Fruit fly (Drosophila melanogaster) Kc167 (cell line): Measurements from ENCODE around the gene Sdhaf3.

Experiments used
- Myc ChIP-seq: fragments of >200 bp; optimal IDR thresholded peaks from 2 replicates; lab custom pipeline; 2017; ENCODE audit warnings: missing external identifiers
- Sin3A ChIP-seq: fragments of >200 bp; optimal IDR thresholded peaks from 2 replicates; lab custom pipeline; 2018; ENCODE audit warnings: missing external identifiers
- h ChIP-seq: fragments of >200 bp; optimal IDR thresholded peaks from 3 replicates; lab custom pipeline; 2018; ENCODE audit warnings: missing external identifiers
- insv ChIP-seq: fragments of >200 bp; optimal IDR thresholded peaks from 3 replicates; lab custom pipeline; 2018; ENCODE audit warnings: missing external identifiers
- psq ChIP-seq: fragments of >200 bp; optimal IDR thresholded peaks from 2 replicates; lab custom pipeline; 2017; ENCODE audit warnings: missing external identifiers
- ttk ChIP-seq: sonication (Bioruptor generic); optimal IDR thresholded peaks from 2 replicates; lab custom pipeline; 2017; ENCODE audit warnings: missing external identifiers

The Sdhaf3 gene

DNA sequence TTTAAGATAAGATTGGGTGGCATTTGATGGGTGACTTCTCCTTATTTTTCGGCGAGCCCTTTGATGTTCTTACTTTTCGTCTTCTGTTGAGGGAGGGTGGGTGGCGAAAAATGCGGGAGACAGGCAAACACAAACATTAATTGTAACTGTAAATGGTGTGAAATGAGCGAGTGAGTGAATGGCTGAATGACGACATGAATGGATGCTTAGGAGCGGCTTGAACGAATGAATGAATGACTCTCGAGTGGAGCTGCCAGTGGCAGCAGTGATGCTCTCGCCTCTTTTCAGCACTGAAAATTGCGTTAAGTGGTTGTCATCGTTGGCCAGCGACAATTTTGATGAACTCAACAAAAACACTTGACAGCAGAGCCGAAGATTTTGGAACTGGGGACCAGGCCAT lies 22.3 kb upstream of the Sdhaf3 start:
- TF ChIP-seq ttk (lab: Kevin White, UChicago) (no peak), insv (no peak), Myc (lab: Kevin White, UChicago) (no peak), h (lab: Kevin White, UChicago) (no peak), Sin3A (lab: Kevin White, UChicago) (no peak), psq (lab: Kevin White, UChicago) (no peak)

- no peak for TF ChIP-seq h (lab: Kevin White, UChicago)
- no peak for TF ChIP-seq insv
- no peak for TF ChIP-seq psq (lab: Kevin White, UChicago)
- TF ChIP-seq ttk (lab: Kevin White, UChicago) = no peak
- TF ChIP-seq Myc (lab: Kevin White, UChicago) = no peak
- no peak for TF ChIP-seq Sin3A (lab: Kevin White, UChicago)
Measured at dm6 chr3R:16502595-16503305, 20.5 kb upstream of the Sdhaf3 start, which contains the start of gene CG42342. Gene CG42342, plus strand, starts transcription at chr3R:16502770.

DNA sequence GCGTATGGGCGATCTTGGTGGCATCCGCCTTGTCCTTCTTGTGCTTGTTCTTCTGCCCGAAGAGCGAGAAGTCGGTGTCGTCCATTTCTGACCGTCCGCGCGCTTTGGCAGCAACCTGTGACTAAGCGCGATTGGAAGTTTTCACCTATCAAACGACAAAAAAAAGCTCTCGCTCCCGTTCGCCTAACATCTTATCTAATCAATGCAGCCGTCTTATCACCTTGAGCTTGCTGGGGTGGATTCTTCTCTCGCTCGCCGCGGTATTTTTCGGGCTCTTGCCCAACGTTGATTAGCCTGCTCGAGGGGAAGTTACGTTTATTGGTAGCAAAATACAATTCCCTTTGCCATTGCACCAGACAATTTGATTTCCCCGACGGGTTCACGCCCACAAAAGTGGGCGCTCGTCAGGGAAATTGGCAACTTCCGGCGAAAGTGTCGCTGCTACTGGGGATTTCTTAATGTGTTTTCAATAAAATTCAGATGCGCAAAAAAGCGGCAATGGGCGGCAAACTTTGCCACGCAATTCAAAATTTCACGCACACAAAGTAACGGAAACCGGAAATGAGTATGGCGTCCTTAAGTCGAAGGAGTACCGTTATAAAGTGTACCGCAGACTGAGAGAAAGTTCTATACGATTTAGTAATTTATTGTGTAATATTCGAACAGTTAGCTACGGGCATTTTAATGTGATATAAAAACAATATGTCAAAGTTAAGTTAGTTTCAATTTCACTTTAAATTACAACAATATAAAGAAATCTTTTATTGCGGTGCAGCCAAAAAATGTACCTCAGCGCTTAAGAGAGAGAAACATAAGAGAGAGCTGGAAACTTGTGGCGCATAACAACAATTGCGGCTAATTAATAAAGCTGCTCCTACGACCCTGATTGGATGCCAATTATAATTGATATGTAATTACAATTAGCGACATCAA lies 18.9 kb upstream of the Sdhaf3 start, which contains the start of gene Decay:
Gene Decay (minus strand): TSS at position 132 of the 933 bp plus-strand sequence.
- no peak for TF ChIP-seq ttk (lab: Kevin White, UChicago)
- TF ChIP-seq insv = no peak
- TF ChIP-seq psq (lab: Kevin White, UChicago) = no peak
- TF ChIP-seq h (lab: Kevin White, UChicago) = no peak
- no peak for TF ChIP-seq Myc (lab: Kevin White, UChicago)
- no peak for TF ChIP-seq Sin3A (lab: Kevin White, UChicago)

- TF ChIP-seq h (lab: Kevin White, UChicago) = no peak
- no peak for TF ChIP-seq Myc (lab: Kevin White, UChicago)
- TF ChIP-seq insv = no peak
- TF ChIP-seq psq (lab: Kevin White, UChicago) = no peak
- no peak for TF ChIP-seq Sin3A (lab: Kevin White, UChicago)
- no peak for TF ChIP-seq ttk (lab: Kevin White, UChicago)
Measured at dm6 chr3R:16498859-16499258, 16.6 kb upstream of the Sdhaf3 start, which contains the start of gene Gr89a. Gene Gr89a, minus strand, starts transcription at chr3R:16498959.

- TF ChIP-seq insv (no peak), psq (lab: Kevin White, UChicago) (no peak), Myc (lab: Kevin White, UChicago) (no peak), ttk (lab: Kevin White, UChicago) (no peak), h (lab: Kevin White, UChicago) (no peak), Sin3A (lab: Kevin White, UChicago) (no peak)
Measured at dm6 chr3R:16497379-16497778, 15.1 kb upstream of the Sdhaf3 start.

DNA sequence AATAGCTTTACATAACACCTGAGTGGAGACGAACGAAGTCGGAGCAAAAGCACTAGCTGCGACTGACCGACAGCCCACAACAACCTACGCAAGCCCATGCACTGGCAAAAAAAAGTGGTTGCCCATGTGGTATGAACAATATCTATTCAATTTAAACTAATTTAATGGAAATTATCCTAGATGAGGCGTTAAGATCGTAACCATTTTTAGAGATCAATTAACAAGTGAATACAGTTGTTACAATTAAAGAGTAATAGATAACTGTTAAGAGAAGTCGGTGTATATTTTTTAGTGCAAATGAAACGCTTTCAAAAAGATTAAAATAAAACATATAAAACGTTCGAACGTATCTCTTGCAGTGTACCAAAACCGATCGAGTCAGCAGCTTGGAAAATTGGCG lies 14.0 kb upstream of the Sdhaf3 start:
- no peak for TF ChIP-seq insv
- no peak for TF ChIP-seq ttk (lab: Kevin White, UChicago)
- no peak for TF ChIP-seq h (lab: Kevin White, UChicago)
- TF ChIP-seq Sin3A (lab: Kevin White, UChicago) = no peak
- TF ChIP-seq Myc (lab: Kevin White, UChicago) = no peak
- TF ChIP-seq psq (lab: Kevin White, UChicago) = no peak

DNA sequence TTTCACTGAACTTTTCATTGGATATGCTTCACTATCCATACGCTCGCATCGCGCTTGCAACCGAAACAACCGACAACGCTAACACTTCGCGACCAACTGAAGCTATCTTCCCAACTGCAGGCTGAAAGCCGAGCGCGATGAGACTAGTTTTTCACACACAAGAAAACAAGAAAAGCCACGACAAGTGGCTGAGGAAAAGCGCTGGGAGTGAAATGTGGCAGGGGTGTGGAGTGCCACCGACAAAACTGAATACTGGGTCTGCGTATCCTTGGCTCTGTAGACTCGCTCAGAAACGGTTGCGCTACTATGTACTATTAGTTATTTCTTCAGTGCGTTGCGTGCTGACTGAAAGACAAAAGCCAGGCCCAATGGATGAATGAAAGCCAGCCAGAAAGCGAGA lies 13.1 kb upstream of the Sdhaf3 start, which contains the start of gene Cad89D:
Gene Cad89D (minus strand): TSS at position 101 of the 400 bp plus-strand sequence.
- TF ChIP-seq Myc (lab: Kevin White, UChicago) = no peak
- no peak for TF ChIP-seq Sin3A (lab: Kevin White, UChicago)
- TF ChIP-seq h (lab: Kevin White, UChicago) = no peak
- no peak for TF ChIP-seq psq (lab: Kevin White, UChicago)
- TF ChIP-seq insv = no peak
- TF ChIP-seq ttk (lab: Kevin White, UChicago) = no peak

- TF ChIP-seq h (lab: Kevin White, UChicago) = no peak
- TF ChIP-seq insv = no peak
- no peak for TF ChIP-seq psq (lab: Kevin White, UChicago)
- TF ChIP-seq ttk (lab: Kevin White, UChicago) = no peak
- no peak for TF ChIP-seq Sin3A (lab: Kevin White, UChicago)
- no peak for TF ChIP-seq Myc (lab: Kevin White, UChicago)
Measured at dm6 chr3R:16485487-16486233, 3.4 kb upstream of the Sdhaf3 start.

- TF ChIP-seq h (lab: Kevin White, UChicago) (no peak), ttk (lab: Kevin White, UChicago) (no peak), Myc (lab: Kevin White, UChicago) (no peak), psq (lab: Kevin White, UChicago) (no peak), Sin3A (lab: Kevin White, UChicago) (no peak), insv (no peak)
Measured at dm6 chr3R:16483877-16484417, 1.7 kb upstream of the Sdhaf3 start, which contains the start of gene Der-2. Gene Der-2, minus strand, starts transcription at chr3R:16484223.

DNA sequence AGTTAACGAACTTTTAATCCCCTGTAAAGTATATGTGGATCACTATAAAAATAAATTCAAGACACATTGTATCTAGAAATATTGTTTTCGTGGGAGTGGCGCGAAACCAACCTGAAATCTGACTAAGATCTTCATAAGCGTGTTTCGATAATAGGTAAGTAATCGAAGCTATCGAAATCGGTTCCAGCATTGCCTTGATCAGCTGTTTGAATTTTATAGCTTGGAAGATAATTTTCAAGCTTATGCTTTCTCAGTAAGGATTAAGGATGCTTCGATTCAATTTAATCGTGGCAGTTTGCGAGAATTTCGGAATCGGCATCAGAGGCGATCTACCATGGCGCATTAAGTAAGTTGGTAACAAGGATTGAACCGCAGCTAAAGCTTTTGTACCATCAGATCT lies 1.3 kb downstream of the Sdhaf3 start, which contains the start of gene Dhfr:
Gene Dhfr (plus strand): TSS at position 173 of the 400 bp plus-strand sequence.
- no peak for TF ChIP-seq Sin3A (lab: Kevin White, UChicago)
- TF ChIP-seq insv = no peak
- no peak for TF ChIP-seq ttk (lab: Kevin White, UChicago)
- no peak for TF ChIP-seq h (lab: Kevin White, UChicago)
- TF ChIP-seq Myc (lab: Kevin White, UChicago) = no peak
- no peak for TF ChIP-seq psq (lab: Kevin White, UChicago)
